Worm (Caenorhabditis elegans): ENCODE measurements around the gene cdr-2.

- TF ChIP-seq ama-1 (optimal IDR thresholded peaks at IDR 0.05) (no peak), ama-1 (GFP tag; optimal IDR thresholded peaks at IDR 0.05) (no peak), snpc-4 (GFP tag; optimal IDR thresholded peaks at IDR 0.05) (no peak), snpc-4 (tag; optimal IDR thresholded peaks at IDR 0.05) (no peak), nhr-120 (GFP tag; IDR thresholded peaks at IDR 0.05) (no peak), F33H1.4 (GFP tag; IDR thresholded peaks at IDR 0.05) (no peak), fkh-3 (tag; optimal IDR thresholded peaks at IDR 0.05) (no peak), pha-4 (tag; optimal IDR thresholded peaks at IDR 0.05) (no peak), athp-1 (tag; optimal IDR thresholded peaks at IDR 0.05) (no peak), nfya-2 (GFP tag; IDR thresholded peaks at IDR 0.05) (no peak), madf-10 (tag; optimal IDR thresholded peaks at IDR 0.05) (no peak), lir-1 (GFP tag; conservative IDR thresholded peaks at IDR 0.05) (no peak)
These were observed 50.4 kb downstream of the cdr-2 start, which contains the start of gene fipr-2 for ce11 chrV:12365104-12365503.
